Worm (Caenorhabditis elegans) whole organism, dauer: ENCODE data around the gene unc-115.

Experiments used
- unc-62 ChIP-seq: sonication (generic microtip); optimal IDR thresholded peaks from 2 replicates; lab custom pipeline; 2017; ENCODE audit warnings: missing biosample characterization, missing genetic modification reagents, missing genetic modification characterization

The unc-115 gene

ce11 chrX:10146592-10146991 lies at the start of gene unc-115:
unc-115 (plus strand) TSS chrX:10146892.
- no peak for TF ChIP-seq unc-62 (GFP tag; lab: Kevin White, UChicago)

- TF ChIP-seq unc-62 (GFP tag; lab: Kevin White, UChicago), result no peak
These were observed 33.0 kb upstream of the unc-115 start for ce11 chrX:10113677-10114076.

- TF ChIP-seq unc-62 (GFP tag; lab: Kevin White, UChicago), result no peak
These were observed 23.7 kb upstream of the unc-115 start for ce11 chrX:10123015-10123414.

- TF ChIP-seq unc-62 (GFP tag; lab: Kevin White, UChicago), result no peak
These were observed 22.4 kb upstream of the unc-115 start for ce11 chrX:10124338-10124737.

ce11 chrX:10130159-10130558 lies 16.5 kb upstream of the unc-115 start:
- TF ChIP-seq unc-62 (GFP tag; lab: Kevin White, UChicago), result no peak

- no peak for TF ChIP-seq unc-62 (GFP tag; lab: Kevin White, UChicago)
These were observed 13.6 kb upstream of the unc-115 start, which contains the start of gene unc-58 for ce11 chrX:10133082-10133481. unc-58 (minus strand) TSS chrX:10133182.

- no peak for TF ChIP-seq unc-62 (GFP tag; lab: Kevin White, UChicago)
These were observed 8.2 kb upstream of the unc-115 start, which contains the start of gene moc-1 for ce11 chrX:10138494-10138893. moc-1 (minus strand) TSS chrX:10138620.

- no peak for TF ChIP-seq unc-62 (GFP tag; lab: Kevin White, UChicago)
These were observed 5.4 kb upstream of the unc-115 start for ce11 chrX:10141264-10141663.

- TF ChIP-seq unc-62 (GFP tag; lab: Kevin White, UChicago), result no peak
These were observed 4.7 kb upstream of the unc-115 start, which contains the start of gene oac-14 for ce11 chrX:10141963-10142431. oac-14 (minus strand) TSS chrX:10142013.

- TF ChIP-seq unc-62 (GFP tag; lab: Kevin White, UChicago), result no peak
These were observed 1.7 kb upstream of the unc-115 start for ce11 chrX:10145011-10145410.

- no peak for TF ChIP-seq unc-62 (GFP tag; lab: Kevin White, UChicago)
These were observed 544 bp downstream of the unc-115 start for ce11 chrX:10147236-10147635.

- no peak for TF ChIP-seq unc-62 (GFP tag; lab: Kevin White, UChicago)
These were observed 1.7 kb downstream of the unc-115 start for ce11 chrX:10148235-10148872.

- TF ChIP-seq unc-62 (GFP tag; lab: Kevin White, UChicago), result no peak
These were observed 4.2 kb downstream of the unc-115 start for ce11 chrX:10150918-10151317.

- no peak for TF ChIP-seq unc-62 (GFP tag; lab: Kevin White, UChicago)
These were observed 7.7 kb downstream of the unc-115 start, which contains the start of gene F09B9.5 for ce11 chrX:10154317-10154942. F09B9.5 (plus strand) TSS chrX:10154817.

ce11 chrX:10155127-10155526 lies 8.4 kb downstream of the unc-115 start:
- TF ChIP-seq unc-62 (GFP tag; lab: Kevin White, UChicago), result no peak

ce11 chrX:10158716-10159115 lies 12.0 kb downstream of the unc-115 start, which contains the start of gene erd-2.1:
erd-2.1 (minus strand) TSS chrX:10158829.
- no peak for TF ChIP-seq unc-62 (GFP tag; lab: Kevin White, UChicago)
